Worm (Caenorhabditis elegans): ENCODE measurements around the gene C13A2.6.

Gene C13A2.6

ce11 chrV:7274992-7275391, 5.5 kb downstream of the C13A2.6 start, which contains the start of gene C13A2.10:
TSS of gene C13A2.10 (minus strand) at chrV:7275092.
- TF ChIP-seq nhr-84 (tag; optimal IDR thresholded peaks at IDR 0.05) = no peak
- no peak for TF ChIP-seq mef-2 (tag; optimal IDR thresholded peaks at IDR 0.05)
- no peak for TF ChIP-seq nhr-71 (tag; optimal IDR thresholded peaks at IDR 0.05)
- no peak for TF ChIP-seq hlh-4 (tag; optimal IDR thresholded peaks at IDR 0.05)
- TF ChIP-seq jun-1 (tag; optimal IDR thresholded peaks at IDR 0.05) = no peak
- TF ChIP-seq sox-4 (tag; optimal IDR thresholded peaks at IDR 0.05) = no peak
- no peak for TF ChIP-seq nhr-11 (tag; optimal IDR thresholded peaks at IDR 0.05)
- no peak for TF ChIP-seq vab-15 (tag; optimal IDR thresholded peaks at IDR 0.05)
- TF ChIP-seq nhr-90 (tag; optimal IDR thresholded peaks at IDR 0.05; ENCODE audit: poor library complexity) = no peak
- TF ChIP-seq ztf-11 (tag; optimal IDR thresholded peaks at IDR 0.05) = no peak

DNA sequence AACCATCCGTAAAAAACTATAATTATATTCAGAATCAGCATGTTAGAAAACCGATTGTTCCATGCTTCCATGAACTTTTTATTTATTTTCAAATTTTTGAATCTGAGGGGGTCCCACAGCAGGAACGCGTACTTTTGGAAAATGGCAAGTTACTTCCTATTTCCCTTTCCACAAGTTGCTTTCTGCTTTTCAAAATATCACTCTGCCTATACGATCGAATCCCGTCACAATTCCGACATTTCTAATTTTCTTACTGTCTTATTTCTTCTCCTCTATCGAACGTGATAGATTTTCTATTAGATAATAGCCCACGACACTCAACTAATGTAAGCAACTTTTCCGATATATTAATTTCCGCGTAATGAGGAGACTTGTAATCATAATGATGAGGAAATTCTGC, 6.0 kb downstream of the C13A2.6 start, which contains the start of gene C13A2.5:
C13A2.5 (plus strand) TSS at position 301 of the 400 bp plus-strand sequence.
- TF ChIP-seq lsy-2 (tag; optimal IDR thresholded peaks at IDR 0.05) (no peak), lin-14 (GFP tag; optimal IDR thresholded peaks at IDR 0.05) (no peak), ceh-88 (GFP tag; IDR thresholded peaks at IDR 0.05) (no peak), elt-3 (tag; optimal IDR thresholded peaks at IDR 0.05) (no peak), unc-86 (tag; optimal IDR thresholded peaks at IDR 0.05) (no peak), alr-1 (tag; optimal IDR thresholded peaks at IDR 0.05; ENCODE audit: borderline replicate concordance) (no peak), lin-39 (tag; optimal IDR thresholded peaks at IDR 0.05) (no peak), swsn-7 (tag; optimal IDR thresholded peaks at IDR 0.05) (no peak), unc-98 (GFP tag; IDR thresholded peaks at IDR 0.05) (no peak), lin-15B (tag; optimal IDR thresholded peaks at IDR 0.05) (no peak), unc-130 (tag; optimal IDR thresholded peaks at IDR 0.05) (no peak), snu-23 (GFP tag; optimal IDR thresholded peaks at IDR 0.05) (no peak), ceh-90 (tag; optimal IDR thresholded peaks at IDR 0.05) (no peak), ces-1 (GFP tag; optimal IDR thresholded peaks at IDR 0.05) (no peak), fkh-10 (GFP tag; optimal IDR thresholded peaks at IDR 0.05) (no peak), lir-3 (tag; optimal IDR thresholded peaks at IDR 0.05; ENCODE audit: poor library complexity) (no peak), unc-62 (GFP tag; optimal IDR thresholded peaks at IDR 0.05) (no peak), nhr-12 (tag; optimal IDR thresholded peaks at IDR 0.05) (no peak), jun-1 (tag; optimal IDR thresholded peaks at IDR 0.05) (no peak), skn-1 (tag; optimal IDR thresholded peaks at IDR 0.05) (no peak)

DNA sequence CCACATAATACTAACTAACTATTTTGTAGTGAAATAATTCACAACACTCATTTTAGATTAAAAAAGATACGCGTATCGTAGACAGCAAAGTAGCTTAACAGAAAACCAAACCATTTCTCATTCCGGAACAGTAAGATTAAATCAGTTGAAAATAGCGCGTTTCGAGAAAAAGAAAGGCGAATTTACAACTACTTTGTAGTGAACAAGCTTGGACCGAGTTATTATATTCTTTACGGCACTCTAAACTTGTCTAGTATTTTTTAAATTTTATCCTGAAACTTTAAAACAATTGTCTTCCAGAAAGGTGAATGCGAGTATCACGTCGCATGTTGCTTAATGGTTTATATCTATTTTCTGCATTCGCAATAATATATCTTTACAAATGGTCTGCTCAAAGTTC, 9.6 kb downstream of the C13A2.6 start, which contains the start of gene C13A2.4:
C13A2.4 (plus strand) TSS at position 301 of the 400 bp plus-strand sequence.
- no peak for TF ChIP-seq tlp-1 (tag; optimal IDR thresholded peaks at IDR 0.05)
- TF ChIP-seq efl-1 (optimal IDR thresholded peaks at IDR 0.05) = no peak
- peak in 1 of 2 experiments; percentile 23 for TF ChIP-seq efl-1 (GFP tag; optimal IDR thresholded peaks at IDR 0.05 in 1 of 2)

DNA sequence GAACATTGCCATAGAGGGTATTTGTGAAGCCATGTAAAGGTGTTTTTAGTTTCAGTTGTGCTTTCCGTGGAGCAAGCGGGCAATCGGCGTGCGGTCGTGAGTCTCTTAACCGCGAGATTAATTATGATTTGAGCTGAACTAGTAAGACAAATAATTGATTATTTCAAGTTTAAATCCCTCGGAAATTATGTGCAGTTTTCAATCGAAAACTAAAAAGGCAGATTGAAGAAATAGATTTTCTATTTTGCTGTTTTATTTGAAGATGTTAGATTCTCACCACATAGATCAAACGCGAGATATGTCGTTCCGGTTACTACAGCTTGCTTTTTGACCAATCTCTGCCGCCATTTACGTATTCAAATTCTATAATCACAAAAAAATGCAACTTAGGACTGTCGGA, 12.5 kb downstream of the C13A2.6 start, which contains the start of gene C13A2.3:
C13A2.3 (plus strand) TSS at position 301 of the 400 bp plus-strand sequence.
- TF ChIP-seq zag-1 (tag; optimal IDR thresholded peaks at IDR 0.05) (no peak), vab-15 (tag; optimal IDR thresholded peaks at IDR 0.05) (no peak), pag-3 (tag; optimal IDR thresholded peaks at IDR 0.05; ENCODE audit: borderline replicate concordance, insufficient read depth) (no peak), unc-86 (tag; optimal IDR thresholded peaks at IDR 0.05) (no peak), sox-4 (tag; optimal IDR thresholded peaks at IDR 0.05) (no peak), efl-1 (optimal IDR thresholded peaks at IDR 0.05) (no peak), efl-1 (GFP tag; optimal IDR thresholded peaks at IDR 0.05 in 1 of 2) (no peak), unc-130 (tag; optimal IDR thresholded peaks at IDR 0.05) (no peak), ztf-11 (tag; optimal IDR thresholded peaks at IDR 0.05) (no peak), snu-23 (GFP tag; optimal IDR thresholded peaks at IDR 0.05) (no peak), hlh-17 (GFP tag; optimal IDR thresholded peaks at IDR 0.05; ENCODE audit: borderline replicate concordance) (no peak), pqm-1 (tag; optimal IDR thresholded peaks at IDR 0.05) (no peak), zip-4 (GFP tag; optimal IDR thresholded peaks at IDR 0.05) (no peak), nhr-11 (tag; optimal IDR thresholded peaks at IDR 0.05) (no peak), efl-3 (GFP tag; optimal IDR thresholded peaks at IDR 0.05) (no peak), isw-1 (GFP tag; IDR thresholded peaks at IDR 0.05) (no peak), sptf-1 (tag; optimal IDR thresholded peaks at IDR 0.05) (no peak)

All from whole organism, L1 larva.